Worm (Caenorhabditis elegans): ENCODE measurements around the gene daf-31.

DNA sequence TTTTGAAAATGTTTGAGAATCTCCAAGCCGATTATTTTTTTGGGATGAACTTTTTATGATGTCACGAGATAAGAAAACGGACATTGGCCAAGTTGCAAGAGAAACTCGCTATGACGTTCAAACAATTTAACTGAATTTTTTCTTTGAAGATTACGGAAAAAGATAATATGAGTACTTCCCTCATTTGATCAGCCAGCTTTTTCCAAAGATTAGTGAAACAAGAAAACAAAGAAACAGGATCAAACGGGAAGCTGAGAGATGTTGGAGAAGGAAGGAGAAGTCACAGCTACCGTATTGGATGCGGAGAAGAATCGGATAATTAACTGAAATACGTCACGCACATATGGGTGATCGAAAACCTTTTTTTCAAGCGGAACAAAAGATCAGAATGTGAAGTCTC is 35.9 kb upstream of the daf-31 start:
- TF ChIP-seq scrt-1 (GFP tag; IDR thresholded peaks at IDR 0.05): no peak
- no peak for TF ChIP-seq ama-1 (optimal IDR thresholded peaks at IDR 0.05)
